Fruit fly (Drosophila melanogaster): ENCODE data around the gene HisCl1.

DNA sequence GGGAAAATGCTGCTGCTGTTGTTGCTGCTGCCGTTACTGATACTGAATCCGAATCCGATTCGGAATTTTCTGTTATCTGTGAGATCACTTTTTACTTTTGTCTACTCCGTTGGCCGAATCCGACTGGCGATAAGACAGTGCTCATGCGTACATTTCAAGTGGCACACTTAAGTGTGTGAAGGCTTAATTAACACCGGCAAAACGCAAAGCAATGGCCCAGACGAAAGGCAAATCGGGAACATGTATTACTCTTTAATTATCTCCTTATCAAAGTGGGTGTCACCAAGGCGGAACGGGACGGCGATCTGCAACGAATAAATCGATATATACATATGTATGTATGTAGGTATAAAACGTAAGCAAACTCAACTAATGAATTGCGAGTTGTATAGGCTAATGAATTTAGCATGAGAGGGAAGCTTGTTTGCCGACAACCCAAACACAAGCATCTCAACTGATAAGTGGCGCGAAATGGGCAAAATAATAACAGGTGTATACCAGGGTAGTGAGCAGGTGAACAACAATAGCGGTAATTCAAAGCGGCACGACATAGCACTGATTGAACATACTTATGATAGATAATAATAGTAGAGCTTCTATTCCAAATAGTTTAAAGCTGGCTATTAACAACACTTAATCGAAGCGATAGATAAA, 24.0 kb downstream of the HisCl1 start:
- TF ChIP-seq pdm3 (GFP tag; optimal IDR thresholded peaks at IDR 0.05) (no peak), dsx (GFP tag; optimal IDR thresholded peaks at IDR 0.05; ENCODE audit: poor library complexity, severe bottlenecking) (no peak)

Measured in whole organism, prepupa.